Comparison of ENCODE assay signal across 2 fruit fly cellular contexts in the genomic region with DNA sequence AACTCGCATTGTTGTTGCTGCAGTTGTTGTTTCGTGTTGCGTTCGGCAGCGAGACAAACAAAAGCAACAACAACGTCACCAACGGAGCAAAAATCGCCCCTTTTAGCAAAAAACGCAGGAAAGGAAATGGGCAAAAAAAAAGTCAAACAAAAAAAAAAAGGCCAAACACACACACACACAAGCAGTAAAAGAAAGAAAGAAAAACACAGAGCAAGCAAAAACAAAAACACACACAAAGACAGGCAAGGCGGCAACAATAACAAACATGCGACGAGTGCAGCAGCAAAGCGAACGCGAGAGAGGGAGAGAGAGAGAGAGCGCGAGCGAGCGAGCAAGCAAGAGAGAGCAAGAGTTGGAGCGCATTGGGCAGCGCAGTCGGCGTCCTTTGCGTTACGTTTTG.
TF ChIP-seq lines count a peak whose summit lies in the region.

No protein-coding gene starts in this region.

TF ChIP-seq in whole organism, embryonic, 481 proteins besides CTCF, POLR2A, EP300 and RAD21 (continued from another document):
- TF ChIP-seq bsh (GFP tag; optimal IDR thresholded peaks at IDR 0.05; lab: Kevin White, UChicago) (peak in 1 of 2 experiments; percentile 87), CG3847 (GFP tag; IDR thresholded peaks at IDR 0.05; lab: Robert Waterston, UW) (no peak), CG6854 (GFP tag; optimal IDR thresholded peaks at IDR 0.05; lab: Kevin White, UChicago) (no peak), Max (GFP tag; optimal IDR thresholded peaks at IDR 0.05; lab: Kevin White, UChicago) (no peak), eyg (GFP tag; optimal IDR thresholded peaks at IDR 0.05; lab: Kevin White, UChicago) (no peak), Drgx (GFP tag; IDR thresholded peaks at IDR 0.05; lab: Robert Waterston, UW) (peak; percentile 56; the same call in 1 of the 2 replicates), Aef1 (GFP tag; IDR thresholded peaks at IDR 0.05; lab: Robert Waterston, UW) (no peak), CG4360 (GFP tag; IDR thresholded peaks at IDR 0.05; lab: Robert Waterston, UW) (peak; percentile 97), tin (GFP tag; optimal IDR thresholded peaks at IDR 0.05; lab: Kevin White, UChicago) (no peak), kah (GFP tag; optimal IDR thresholded peaks at IDR 0.05; lab: Kevin White, UChicago) (no peak), CG12942 (GFP tag; optimal IDR thresholded peaks at IDR 0.05; lab: Kevin White, UChicago) (no peak), dmrt99B (tag; optimal IDR thresholded peaks at IDR 0.05; lab: Kevin White, UChicago) (no peak), pum (GFP tag; optimal IDR thresholded peaks at IDR 0.05; lab: Kevin White, UChicago) (no peak), danr (GFP tag; IDR thresholded peaks at IDR 0.05; lab: Robert Waterston, UW) (no peak), nom (GFP tag; optimal IDR thresholded peaks at IDR 0.05; lab: Kevin White, UChicago) (peak; percentile 97), yki (optimal IDR thresholded peaks at IDR 0.05; lab: Kevin White, UChicago) (peak; percentile 51), lbe (GFP tag; optimal IDR thresholded peaks at IDR 0.05; lab: Kevin White, UChicago) (no peak), Hmr (GFP tag; optimal IDR thresholded peaks at IDR 0.05; lab: Kevin White, UChicago) (no peak), Trl (optimal IDR thresholded peaks at IDR 0.05; lab: Kevin White, UChicago) (peak; percentile 40 to 73), Trl (GFP tag; optimal IDR thresholded peaks at IDR 0.05; lab: Kevin White, UChicago) (no peak), H15 (GFP tag; IDR thresholded peaks at IDR 0.05; lab: Robert Waterston, UW) (0 out of 3 replicates have a peak, but pooled peaks have one; percentile 27), fd3F (GFP tag; optimal IDR thresholded peaks at IDR 0.05; lab: Kevin White, UChicago) (no peak), sqz (GFP tag; optimal IDR thresholded peaks at IDR 0.05; lab: Kevin White, UChicago) (peak; percentile 51), crol (GFP tag; IDR thresholded peaks at IDR 0.05; lab: Robert Waterston, UW) (peak; percentile 21; the same call in 1 of the 2 replicates), CG7839 (tag; optimal IDR thresholded peaks at IDR 0.05; lab: Kevin White, UChicago) (no peak), Dll (GFP tag; IDR thresholded peaks at IDR 0.05; lab: Robert Waterston, UW; ENCODE audit: partially characterized antibody) (no peak), CG34376 (GFP tag; optimal IDR thresholded peaks at IDR 0.05; lab: Kevin White, UChicago) (no peak), Nf-YB (GFP tag; optimal IDR thresholded peaks at IDR 0.05; lab: Kevin White, UChicago) (peak; percentile 78), CG17186 (GFP tag; optimal IDR thresholded peaks at IDR 0.05; lab: Kevin White, UChicago) (no peak), tio (GFP tag; optimal IDR thresholded peaks at IDR 0.05; lab: Kevin White, UChicago) (no peak), CG16813 (GFP tag; IDR thresholded peaks at IDR 0.05; lab: Robert Waterston, UW; ENCODE audit: partially characterized antibody) (no peak), CG11093 (GFP tag; IDR thresholded peaks at IDR 0.05; lab: Robert Waterston, UW) (no peak), CG1832 (GFP tag; optimal IDR thresholded peaks at IDR 0.05; lab: Kevin White, UChicago) (peak; percentile 79), CG17912 (GFP tag; optimal IDR thresholded peaks at IDR 0.05; lab: Kevin White, UChicago) (no peak), CG3838 (GFP tag; optimal IDR thresholded peaks at IDR 0.05; lab: Kevin White, UChicago) (no peak), CG6654 (GFP tag; optimal IDR thresholded peaks at IDR 0.05; lab: Kevin White, UChicago) (no peak), prd (optimal IDR thresholded peaks at IDR 0.05; lab: Kevin White, UChicago) (no peak), prd (GFP tag; IDR thresholded peaks at IDR 0.05; lab: Robert Waterston, UW) (no peak), D (optimal IDR thresholded peaks at IDR 0.05; lab: Kevin White, UChicago) (peak; percentile 36), D (GFP tag; optimal IDR thresholded peaks at IDR 0.05; lab: Kevin White, UChicago) (no peak)

TF ChIP-seq in whole organism, prepupa, 60 proteins besides CTCF, POLR2A, EP300 and RAD21 (continued from another document):
- peak; percentile 48 for TF ChIP-seq fd59A (GFP tag; optimal IDR thresholded peaks at IDR 0.05; lab: Kevin White, UChicago)
- peak; percentile 49 for TF ChIP-seq Sox14 (GFP tag; optimal IDR thresholded peaks at IDR 0.05; lab: Kevin White, UChicago)
- TF ChIP-seq acj6 (GFP tag; optimal IDR thresholded peaks at IDR 0.05; lab: Kevin White, UChicago), result no peak
- peak; percentile 84 for TF ChIP-seq CG1621 (tag; optimal IDR thresholded peaks at IDR 0.05; lab: Kevin White, UChicago)
- peak; percentile 60 for TF ChIP-seq Sox102F (GFP tag; optimal IDR thresholded peaks at IDR 0.05; lab: Kevin White, UChicago)
- no peak for TF ChIP-seq Hr4 (GFP tag; optimal IDR thresholded peaks at IDR 0.05; lab: Kevin White, UChicago)
- no peak for TF ChIP-seq Hr39 (GFP tag; optimal IDR thresholded peaks at IDR 0.05; lab: Kevin White, UChicago)
- peak; percentile 77 for TF ChIP-seq Lpt (GFP tag; optimal IDR thresholded peaks at IDR 0.05; lab: Kevin White, UChicago)
- peak; percentile 44 for TF ChIP-seq topi (GFP tag; optimal IDR thresholded peaks at IDR 0.05; lab: Kevin White, UChicago)
- peak; percentile 25 for TF ChIP-seq CG10631 (GFP tag; optimal IDR thresholded peaks at IDR 0.05; lab: Kevin White, UChicago)
- no peak for TF ChIP-seq CG31627 (GFP tag; optimal IDR thresholded peaks at IDR 0.05; lab: Kevin White, UChicago)
- TF ChIP-seq Eip78C (GFP tag; lab: Kevin White, UChicago), result peak; percentile 84
- TF ChIP-seq Blimp-1 (GFP tag; optimal IDR thresholded peaks at IDR 0.05; lab: Kevin White, UChicago), result no peak
- TF ChIP-seq CG34406 (GFP tag; optimal IDR thresholded peaks at IDR 0.05; lab: Kevin White, UChicago), result peak; percentile 70
- TF ChIP-seq CG8119 (GFP tag; IDR thresholded peaks at IDR 0.05; lab: Robert Waterston, UW), result peak; percentile 82
- TF ChIP-seq spab (GFP tag; optimal IDR thresholded peaks at IDR 0.05; lab: Kevin White, UChicago), result peak; percentile 81
- TF ChIP-seq CG16779 (tag; optimal IDR thresholded peaks at IDR 0.05; lab: Kevin White, UChicago), result peak; percentile 67
- peak; percentile 42 for TF ChIP-seq fd85E (GFP tag; optimal IDR thresholded peaks at IDR 0.05; lab: Kevin White, UChicago)
- TF ChIP-seq CG32006 (GFP tag; optimal IDR thresholded peaks at IDR 0.05; lab: Kevin White, UChicago), result peak; percentile 57
- no peak for TF ChIP-seq fkh (GFP tag; optimal IDR thresholded peaks at IDR 0.05; lab: Kevin White, UChicago)
- peak; percentile 95 to 96 for TF ChIP-seq ss (GFP tag; optimal IDR thresholded peaks at IDR 0.05; lab: Kevin White, UChicago)
- TF ChIP-seq Eip93F (GFP tag; optimal IDR thresholded peaks at IDR 0.05; lab: Kevin White, UChicago), result no peak
- TF ChIP-seq Sox15 (GFP tag; optimal IDR thresholded peaks at IDR 0.05; lab: Kevin White, UChicago), result no peak
- no peak for TF ChIP-seq lz (GFP tag; optimal IDR thresholded peaks at IDR 0.05; lab: Kevin White, UChicago)
- peak; percentile 75; the same call in 2 of the 3 replicates for TF ChIP-seq eg (GFP tag; IDR thresholded peaks at IDR 0.05; lab: Robert Waterston, UW)
- TF ChIP-seq CG10669 (GFP tag; optimal IDR thresholded peaks at IDR 0.05; lab: Kevin White, UChicago), result peak; percentile 81
- peak; percentile 44 for TF ChIP-seq CG6792 (GFP tag; optimal IDR thresholded peaks at IDR 0.05; lab: Kevin White, UChicago)
- peak; percentile 70 for TF ChIP-seq CG3032 (tag; optimal IDR thresholded peaks at IDR 0.05; lab: Kevin White, UChicago)
- peak; percentile 23 for TF ChIP-seq OdsH (GFP tag; optimal IDR thresholded peaks at IDR 0.05; lab: Kevin White, UChicago)
- TF ChIP-seq esn (GFP tag; optimal IDR thresholded peaks at IDR 0.05; lab: Kevin White, UChicago), result peak; percentile 35
- TF ChIP-seq salr (GFP tag; optimal IDR thresholded peaks at IDR 0.05; lab: Kevin White, UChicago), result peak; percentile 36 to 76
- peak; percentile 58 for TF ChIP-seq Eip75B (GFP tag; optimal IDR thresholded peaks at IDR 0.05; lab: Kevin White, UChicago)
- peak; percentile 66 for TF ChIP-seq net (GFP tag; optimal IDR thresholded peaks at IDR 0.05; lab: Kevin White, UChicago)
- peak; percentile 48 for TF ChIP-seq achi (GFP tag; optimal IDR thresholded peaks at IDR 0.05; lab: Kevin White, UChicago)
- peak; percentile 52 for TF ChIP-seq CG8319 (GFP tag; optimal IDR thresholded peaks at IDR 0.05; lab: Kevin White, UChicago)
- no peak for TF ChIP-seq Ets21C (GFP tag; optimal IDR thresholded peaks at IDR 0.05; lab: Kevin White, UChicago)
- no peak for TF ChIP-seq CG11902 (GFP tag; optimal IDR thresholded peaks at IDR 0.05; lab: Kevin White, UChicago)
- TF ChIP-seq CG9139 (GFP tag; optimal IDR thresholded peaks at IDR 0.05; lab: Kevin White, UChicago), result peak; percentile 94
- peak; percentile 54 for TF ChIP-seq CG8632 (GFP tag; optimal IDR thresholded peaks at IDR 0.05; lab: Kevin White, UChicago)
- peak; percentile 54 for TF ChIP-seq dsx (GFP tag; optimal IDR thresholded peaks at IDR 0.05; lab: Kevin White, UChicago; ENCODE audit: poor library complexity, severe bottlenecking)
